Worm (Caenorhabditis elegans) whole organism, L3 larva: ENCODE measurements around the gene pde-2.

Experiments
- R02D3.7 ChIP-seq: fragments of 150-350 bp; optimal IDR thresholded peaks from 2 replicates; lab custom pipeline; 2014; ENCODE audit warnings: missing biosample characterization, missing genetic modification characterization
- ZK546.5 ChIP-seq: sonication (generic microtip); optimal IDR thresholded peaks from 2 replicates; lab custom pipeline; 2017; ENCODE audit warnings: missing biosample characterization, missing genetic modification characterization
- aly-2 ChIP-seq: fragments of 150-350 bp; optimal IDR thresholded peaks from 2 replicates; lab custom pipeline; 2014; ENCODE audit warnings: missing biosample characterization, missing genetic modification characterization
- ama-1 ChIP-seq: fragments of 150-350 bp; optimal IDR thresholded peaks from 2 replicates; lab custom pipeline; 2018
- ceh-28 ChIP-seq: fragments of 150-350 bp; optimal IDR thresholded peaks from 2 replicates; lab custom pipeline; 2014; ENCODE audit warnings: missing biosample characterization, missing genetic modification reagents, missing genetic modification characterization
- ceh-82 ChIP-seq: fragments of 150-350 bp; optimal IDR thresholded peaks from 2 replicates; lab custom pipeline; 2014; ENCODE audit warnings: missing biosample characterization, missing genetic modification characterization
- ceh-9 ChIP-seq: sonication (generic microtip); optimal IDR thresholded peaks from 2 replicates; lab custom pipeline; 2018; ENCODE audit warnings: missing biosample characterization, missing genetic modification characterization
- daf-12 ChIP-seq: fragments of 150-350 bp; optimal IDR thresholded peaks from 2 replicates; lab custom pipeline; 2014; ENCODE audit warnings: missing biosample characterization, missing genetic modification reagents, missing genetic modification characterization
- egl-27 ChIP-seq: sonication (generic microtip); optimal IDR thresholded peaks from 4 replicates; lab custom pipeline; 2017; ENCODE audit warnings: missing biosample characterization, missing genetic modification reagents, missing genetic modification characterization
- egl-5 ChIP-seq: fragments of 150-350 bp; optimal IDR thresholded peaks from 2 replicates; lab custom pipeline; 2017; ENCODE audit warnings: missing biosample characterization, missing genetic modification reagents, missing genetic modification characterization, inconsistent platforms
- elt-1 ChIP-seq: fragments of 150-350 bp; optimal IDR thresholded peaks from 2 replicates; lab custom pipeline; 2014; ENCODE audit warnings: missing biosample characterization, missing genetic modification characterization
- elt-2 ChIP-seq: sonication (generic microtip); optimal IDR thresholded peaks from 2 replicates; lab custom pipeline; 2016; ENCODE audit warnings: missing genetic modification reagents, mild to moderate bottlenecking, missing genetic modification characterization, missing compliant biosample characterization
- eor-1 ChIP-seq, 2 experiments: fragments of 150-350 bp; optimal IDR thresholded peaks; 2 replicates each; lab custom pipeline; 2014 to 2018; ENCODE audit warnings: missing biosample characterization in 2 of 2, missing genetic modification characterization in 2 of 2
- fkh-10 ChIP-seq: sonication (generic microtip); optimal IDR thresholded peaks from 2 replicates; lab custom pipeline; 2017; ENCODE audit warnings: missing biosample characterization, missing genetic modification reagents, missing genetic modification characterization
- fkh-2 ChIP-seq: fragments of 150-350 bp; optimal IDR thresholded peaks from 2 replicates; lab custom pipeline; 2014; ENCODE audit warnings: missing biosample characterization, missing genetic modification reagents, missing genetic modification characterization
- fos-1 ChIP-seq: fragments of 150-350 bp; optimal IDR thresholded peaks from 2 replicates; lab custom pipeline; 2014; ENCODE audit warnings: missing biosample characterization, missing genetic modification characterization
- hmg-11 ChIP-seq: sonication (generic microtip); optimal IDR thresholded peaks from 2 replicates; lab custom pipeline; 2016; ENCODE audit warnings: missing genetic modification characterization, missing compliant biosample characterization
- jun-1 ChIP-seq: fragments of 150-350 bp; optimal IDR thresholded peaks from 2 replicates; lab custom pipeline; 2014; ENCODE audit warnings: missing biosample characterization, missing genetic modification reagents, missing genetic modification characterization
- lin-15B ChIP-seq: fragments of 150-350 bp; optimal IDR thresholded peaks from 2 replicates; lab custom pipeline; 2014; ENCODE audit warnings: missing biosample characterization, missing genetic modification characterization
- lin-39 ChIP-seq: fragments of 150-350 bp; optimal IDR thresholded peaks from 2 replicates; lab custom pipeline; 2018; ENCODE audit warnings: missing biosample characterization, missing genetic modification reagents, missing genetic modification characterization
- lsy-12 ChIP-seq: sonication (generic microtip); optimal IDR thresholded peaks from 2 replicates; lab custom pipeline; 2016; ENCODE audit warnings: mild to moderate bottlenecking, missing genetic modification characterization, missing compliant biosample characterization
- mdl-1 ChIP-seq: fragments of 150-350 bp; optimal IDR thresholded peaks from 2 replicates; lab custom pipeline; 2014; ENCODE audit warnings: missing biosample characterization, missing genetic modification characterization
- mml-1 ChIP-seq: fragments of 150-350 bp; sonication (generic microtip); optimal IDR thresholded peaks from 3 replicates; lab custom pipeline; 2014; ENCODE audit warnings: missing biosample characterization, missing genetic modification characterization
- nfya-1 ChIP-seq: sonication (generic microtip); optimal IDR thresholded peaks from 2 replicates; lab custom pipeline; 2017; ENCODE audit warnings: missing genetic modification characterization, mild to moderate bottlenecking, missing compliant biosample characterization, antibody characterized with exemption, moderate library complexity; ENCODE audit not compliant: insufficient read depth
- nhr-12 ChIP-seq: fragments of 150-350 bp; optimal IDR thresholded peaks from 2 replicates; lab custom pipeline; 2014; ENCODE audit warnings: missing biosample characterization, missing genetic modification characterization
- nhr-23 ChIP-seq: fragments of 150-350 bp; optimal IDR thresholded peaks from 2 replicates; lab custom pipeline; 2014; ENCODE audit warnings: missing biosample characterization, missing genetic modification reagents, missing genetic modification characterization
- nhr-237 ChIP-seq: fragments of 150-350 bp; optimal IDR thresholded peaks from 2 replicates; lab custom pipeline; 2014; ENCODE audit warnings: missing biosample characterization, missing genetic modification characterization
- nhr-25 ChIP-seq: sonication (generic microtip); optimal IDR thresholded peaks from 2 replicates; lab custom pipeline; 2017; ENCODE audit warnings: missing biosample characterization, missing genetic modification characterization
- nhr-28 ChIP-seq: fragments of 150-350 bp; optimal IDR thresholded peaks from 2 replicates; lab custom pipeline; 2014; ENCODE audit warnings: missing biosample characterization, missing genetic modification characterization
- nhr-43 ChIP-seq: sonication (generic microtip); optimal IDR thresholded peaks from 2 replicates; lab custom pipeline; 2016; ENCODE audit warnings: mild to moderate bottlenecking, missing genetic modification characterization, missing compliant biosample characterization; ENCODE audit not compliant: poor library complexity, severe bottlenecking
- nhr-67 ChIP-seq: fragments of 150-350 bp; optimal IDR thresholded peaks from 2 replicates; lab custom pipeline; 2014; ENCODE audit warnings: missing biosample characterization, missing genetic modification characterization
- nhr-76 ChIP-seq: fragments of 150-350 bp; sonication (generic microtip); optimal IDR thresholded peaks from 5 replicates; lab custom pipeline; 2014; ENCODE audit warnings: missing biosample characterization, missing genetic modification characterization
- nhr-77 ChIP-seq: fragments of 150-350 bp; optimal IDR thresholded peaks from 2 replicates; lab custom pipeline; 2014; ENCODE audit warnings: missing biosample characterization, missing genetic modification characterization
- pha-4 ChIP-seq: fragments of 150-350 bp; optimal IDR thresholded peaks from 2 replicates; lab custom pipeline; 2014; ENCODE audit warnings: missing biosample characterization, missing genetic modification reagents, missing genetic modification characterization
- pqm-1 ChIP-seq: fragments of 150-350 bp; optimal IDR thresholded peaks from 2 replicates; lab custom pipeline; 2017; ENCODE audit warnings: missing biosample characterization, missing genetic modification characterization, inconsistent platforms
- snpc-4 ChIP-seq: fragments of 150-350 bp; optimal IDR thresholded peaks from 2 replicates; lab custom pipeline; 2014; ENCODE audit warnings: missing biosample characterization, missing genetic modification characterization
- tbx-2 ChIP-seq: sonication (generic microtip); optimal IDR thresholded peaks from 2 replicates; lab custom pipeline; 2016; ENCODE audit warnings: mild to moderate bottlenecking, missing genetic modification characterization, missing compliant biosample characterization
- unc-39 ChIP-seq: sonication (generic microtip); optimal IDR thresholded peaks from 4 replicates; lab custom pipeline; 2017; ENCODE audit warnings: missing biosample characterization, missing genetic modification characterization
- zag-1 ChIP-seq: fragments of 150-350 bp; optimal IDR thresholded peaks from 2 replicates; lab custom pipeline; 2014; ENCODE audit warnings: missing biosample characterization, missing genetic modification characterization
- ztf-11 ChIP-seq: fragments of 150-350 bp; optimal IDR thresholded peaks from 2 replicates; lab custom pipeline; 2014; ENCODE audit warnings: missing biosample characterization, missing genetic modification characterization
- ztf-4 ChIP-seq: fragments of 150-350 bp; optimal IDR thresholded peaks from 2 replicates; lab custom pipeline; 2014; ENCODE audit warnings: missing biosample characterization, missing genetic modification characterization

The pde-2 gene

DNA sequence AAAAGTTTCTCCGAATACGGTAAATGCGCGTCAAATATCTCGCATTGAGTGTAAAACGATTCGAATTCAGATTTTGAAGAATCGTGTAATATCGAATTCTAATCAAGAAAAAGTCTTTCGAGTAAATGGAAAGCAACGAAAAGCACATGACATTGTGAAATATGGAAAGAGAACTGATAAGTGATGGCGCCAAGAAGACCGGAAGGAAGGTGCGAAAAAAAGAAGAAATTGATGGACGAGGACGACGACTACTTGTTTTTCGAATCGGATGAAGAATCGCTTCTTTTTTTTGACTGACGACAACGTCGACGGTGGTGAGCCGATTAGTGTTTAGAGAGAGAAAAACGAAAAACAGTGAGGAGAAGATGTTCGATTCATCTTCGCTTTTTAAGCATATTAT, 4.3 kb upstream of the pde-2 start:
- TF ChIP-seq elt-2 (tag; lab: Kevin White, UChicago), result peak; percentile 62
- no peak for TF ChIP-seq ztf-11
- no peak for TF ChIP-seq lsy-12 (tag; lab: Kevin White, UChicago)
- no peak for TF ChIP-seq fkh-10 (GFP tag; lab: Kevin White, UChicago)
- no peak for TF ChIP-seq ZK546.5
- peak; percentile 21 for TF ChIP-seq pqm-1 (tag; lab: Kevin White, UChicago)

DNA sequence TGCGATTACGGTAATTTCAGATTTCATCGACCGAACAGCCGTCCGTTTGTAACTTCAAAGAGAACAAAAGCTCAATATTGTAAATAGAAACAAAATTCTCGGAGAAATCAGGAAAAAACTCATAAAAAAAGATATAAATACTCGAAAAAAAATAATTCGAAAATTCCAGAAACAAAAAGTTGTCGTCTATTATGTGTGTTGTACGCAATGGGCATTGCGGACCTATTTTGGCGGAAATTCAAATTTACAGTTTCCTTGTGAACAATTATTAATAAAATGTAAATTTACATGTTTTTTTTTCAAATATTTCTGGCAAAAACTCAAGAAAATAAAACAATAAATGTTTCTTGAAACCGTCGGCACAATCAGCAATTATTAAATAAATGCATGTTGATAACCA, 3.8 kb upstream of the pde-2 start:
- TF ChIP-seq nfya-1 (tag; lab: Kevin White, UChicago) (no peak), nhr-67 (tag; lab: Kevin White, UChicago) (no peak), unc-39 (tag; lab: Kevin White, UChicago) (no peak), ceh-9 (tag; lab: Kevin White, UChicago) (no peak), lsy-12 (tag; lab: Kevin White, UChicago) (no peak), nhr-28 (tag; lab: Kevin White, UChicago) (no peak), nhr-25 (tag; lab: Kevin White, UChicago) (no peak)

DNA sequence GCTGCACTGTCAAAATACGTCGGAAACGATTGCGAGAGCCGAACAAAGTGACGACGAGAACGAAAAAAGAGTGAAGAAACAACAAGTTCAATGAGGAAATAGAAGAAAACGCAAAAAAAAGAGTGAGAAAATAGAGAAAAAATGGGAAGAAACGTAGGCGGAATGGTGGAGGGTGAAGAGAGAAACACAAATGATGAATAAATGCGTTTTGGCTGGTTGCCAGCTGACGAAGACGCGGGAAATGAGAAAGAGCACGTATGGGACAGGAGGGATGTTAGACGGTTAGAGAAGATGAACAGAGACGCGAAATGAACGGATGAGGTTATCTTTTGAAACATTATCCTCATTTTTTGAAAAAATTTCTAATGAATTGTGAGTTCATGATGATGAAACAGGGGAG, 3.3 kb upstream of the pde-2 start:
- TF ChIP-seq nhr-76 (tag; lab: Kevin White, UChicago) (no peak), daf-12 (no peak), pha-4 (tag; lab: Kevin White, UChicago) (peak; percentile 74), snpc-4 (peak; percentile 46), nhr-23 (tag; lab: Kevin White, UChicago) (peak; percentile 40), egl-5 (tag; lab: Kevin White, UChicago) (peak; percentile 86), lin-39 (peak; percentile 61), hmg-11 (tag; lab: Kevin White, UChicago) (peak; percentile 39), nhr-25 (tag; lab: Kevin White, UChicago) (peak; percentile 54), nhr-77 (no peak), tbx-2 (tag; lab: Kevin White, UChicago) (peak; percentile 9), lsy-12 (tag; lab: Kevin White, UChicago) (peak; percentile 11), fkh-10 (GFP tag; lab: Kevin White, UChicago) (peak; percentile 7), aly-2 (tag; lab: Kevin White, UChicago) (no peak), ceh-9 (tag; lab: Kevin White, UChicago) (no peak), lin-15B (peak; percentile 32), R02D3.7 (tag; lab: Kevin White, UChicago) (peak; percentile 2), elt-2 (tag; lab: Kevin White, UChicago) (peak; percentile 31), ztf-4 (no peak), nhr-12 (tag; lab: Kevin White, UChicago) (no peak), jun-1 (tag; lab: Kevin White, UChicago) (peak; percentile 38), nfya-1 (tag; lab: Kevin White, UChicago) (peak; percentile 85), egl-27 (tag; lab: Kevin White, UChicago) (no peak)

DNA sequence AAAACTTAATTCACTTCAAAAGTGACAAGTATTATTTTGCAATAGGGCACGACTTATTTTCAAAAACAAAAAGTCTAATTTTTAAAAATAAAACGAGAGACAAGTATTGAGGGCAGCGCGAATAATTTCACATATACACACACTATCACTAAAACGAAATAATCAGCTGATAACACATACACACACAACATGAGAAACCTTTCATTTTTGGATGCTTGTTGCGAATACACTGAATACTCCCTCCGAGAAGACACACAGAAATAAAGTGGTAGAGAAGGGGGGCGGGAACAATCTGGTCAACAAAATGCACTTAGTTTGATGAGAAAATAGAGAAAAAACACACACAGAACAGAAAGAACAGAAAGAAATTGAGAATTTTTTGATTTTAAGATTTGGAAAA, 2.7 kb upstream of the pde-2 start:
- TF ChIP-seq fos-1 (tag; lab: Kevin White, UChicago) (no peak), elt-2 (tag; lab: Kevin White, UChicago) (peak; percentile 45), jun-1 (tag; lab: Kevin White, UChicago) (no peak), fkh-10 (GFP tag; lab: Kevin White, UChicago) (no peak), pqm-1 (tag; lab: Kevin White, UChicago) (peak; percentile 4), hmg-11 (tag; lab: Kevin White, UChicago) (no peak), nhr-76 (tag; lab: Kevin White, UChicago) (no peak)
- TF ChIP-seq, all 47 proteins: peak for 2

DNA sequence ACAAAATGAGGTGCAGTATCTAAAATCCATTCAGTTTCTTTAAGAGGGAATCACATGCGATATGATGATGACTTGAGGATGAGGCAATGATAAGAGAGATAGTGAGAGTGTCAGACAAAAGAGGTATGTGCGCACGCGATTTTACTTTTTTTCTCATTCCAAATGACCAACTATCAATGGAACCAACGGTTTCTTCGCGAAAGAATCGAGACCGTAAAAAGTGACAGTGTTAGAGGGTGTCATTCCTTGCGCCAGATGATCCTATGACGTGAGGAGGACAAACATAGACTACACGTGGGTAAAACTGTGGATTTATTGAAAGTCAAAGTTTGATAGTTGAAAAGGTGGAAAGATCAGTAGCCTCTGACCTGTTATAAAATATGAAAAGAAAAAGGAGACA, 2.1 kb upstream of the pde-2 start:
- no peak for TF ChIP-seq egl-27 (tag; lab: Kevin White, UChicago)
- no peak for TF ChIP-seq nhr-77
- TF ChIP-seq ceh-82 (tag; lab: Kevin White, UChicago), result no peak
- TF ChIP-seq ZK546.5, result no peak
- no peak for TF ChIP-seq nhr-76 (tag; lab: Kevin White, UChicago)
- no peak for TF ChIP-seq eor-1 (tag; optimal IDR thresholded peaks at IDR 0.05; lab: Kevin White, UChicago)
- TF ChIP-seq zag-1 (tag; lab: Kevin White, UChicago), result no peak
- TF ChIP-seq jun-1 (tag; lab: Kevin White, UChicago), result peak; percentile 35
- no peak for TF ChIP-seq fkh-2
- no peak for TF ChIP-seq ztf-11
- TF ChIP-seq fos-1 (tag; lab: Kevin White, UChicago), result no peak
- peak; percentile 59 for TF ChIP-seq ama-1 (lab: Kevin White, UChicago)
- no peak for TF ChIP-seq aly-2 (tag; lab: Kevin White, UChicago)
- peak; percentile 1 for TF ChIP-seq elt-2 (tag; lab: Kevin White, UChicago)
- no peak for TF ChIP-seq R02D3.7 (tag; lab: Kevin White, UChicago)
- TF ChIP-seq daf-12, result no peak
- TF ChIP-seq pha-4 (tag; lab: Kevin White, UChicago), result no peak
- peak; percentile 15 for TF ChIP-seq pqm-1 (tag; lab: Kevin White, UChicago)
- TF ChIP-seq nhr-28 (tag; lab: Kevin White, UChicago), result no peak
- TF ChIP-seq nhr-43 (tag; lab: Kevin White, UChicago), result peak; percentile 48
- peak; percentile 67 for TF ChIP-seq nhr-23 (tag; lab: Kevin White, UChicago)
- TF ChIP-seq snpc-4, result no peak
- TF ChIP-seq nhr-67 (tag; lab: Kevin White, UChicago), result no peak
- TF ChIP-seq elt-1 (tag; lab: Kevin White, UChicago), result no peak
- no peak for TF ChIP-seq egl-5 (tag; lab: Kevin White, UChicago)
- no peak for TF ChIP-seq mdl-1
- TF ChIP-seq lsy-12 (tag; lab: Kevin White, UChicago), result no peak
- TF ChIP-seq ztf-4, result no peak
- TF ChIP-seq nhr-237 (tag; lab: Kevin White, UChicago), result no peak
- TF ChIP-seq mml-1 (tag; lab: Kevin White, UChicago), result no peak
- TF ChIP-seq tbx-2 (tag; lab: Kevin White, UChicago), result no peak
- no peak for TF ChIP-seq ceh-28 (tag; lab: Kevin White, UChicago)
